Fruit fly (Drosophila melanogaster) whole organism, embryonic: Measurements from ENCODE around the gene CG31064.

Source experiments
- CG10565 ChIP-seq: fragments of 200-800 bp; sonication (Bioruptor generic); optimal IDR thresholded peaks from 3 replicates; lab custom pipeline; 2016; ENCODE audit warnings: missing biosample characterization, mild to moderate bottlenecking, missing genetic modification characterization
- CG11456 ChIP-seq: fragments of 200-800 bp; sonication (Bioruptor generic); IDR thresholded peaks from 3 replicates; pipeline ENCODE4 v1.3.6; 2022; ENCODE audit warnings: missing biosample characterization, missing genetic modification characterization
- CG15073 ChIP-seq: fragments of 200-800 bp; sonication (Bioruptor generic); optimal IDR thresholded peaks from 2 replicates; lab custom pipeline; 2016; ENCODE audit warnings: missing biosample characterization, missing genetic modification characterization
- CG1647 ChIP-seq: fragments of 200-800 bp; sonication (Bioruptor generic); optimal IDR thresholded peaks from 3 replicates; lab custom pipeline; 2016; ENCODE audit warnings: missing biosample characterization, missing genetic modification characterization
- CG17328 ChIP-seq: fragments of 200-800 bp; sonication (Bioruptor generic); IDR thresholded peaks from 2 replicates; pipeline ENCODE4 v1.3.6; 2022; ENCODE audit warnings: missing biosample characterization, missing genetic modification characterization
- CG17385 ChIP-seq: fragments of 200-800 bp; sonication (Bioruptor generic); optimal IDR thresholded peaks from 3 replicates; lab custom pipeline; 2018; ENCODE audit warnings: missing biosample characterization, mild to moderate bottlenecking, missing genetic modification characterization
- CG18011 ChIP-seq: fragments of 200-800 bp; sonication (Bioruptor generic); optimal IDR thresholded peaks from 2 replicates; lab custom pipeline; 2017; ENCODE audit warnings: missing biosample characterization, missing genetic modification characterization, mild to moderate bottlenecking, moderate library complexity, missing genotype
- CG31388 ChIP-seq: fragments of 200-800 bp; sonication (Bioruptor generic); optimal IDR thresholded peaks from 2 replicates; lab custom pipeline; 2016; ENCODE audit warnings: missing biosample characterization, missing genetic modification characterization
- CG3163 ChIP-seq: fragments of 200-800 bp; sonication (Bioruptor generic); optimal IDR thresholded peaks from 3 replicates; lab custom pipeline; 2016; ENCODE audit warnings: missing biosample characterization, missing genetic modification characterization
- CG33557 ChIP-seq: fragments of 200-800 bp; sonication (Bioruptor generic); optimal IDR thresholded peaks from 2 replicates; lab custom pipeline; 2019; ENCODE audit warnings: missing biosample characterization, mild to moderate bottlenecking, missing genetic modification characterization, moderate library complexity
- CG34422 ChIP-seq: fragments of 200-800 bp; sonication (Bioruptor generic); IDR thresholded peaks from 3 replicates; pipeline ENCODE4 v1.3.6; 2022; ENCODE audit warnings: missing biosample characterization, missing genetic modification characterization
- CG4404 ChIP-seq: fragments of 200-800 bp; sonication (Bioruptor generic); IDR thresholded peaks from 2 replicates; pipeline ENCODE4 v1.3.6; 2022; ENCODE audit warnings: missing biosample characterization, missing genetic modification characterization
- CG7271 ChIP-seq: fragments of 200-800 bp; sonication (Bioruptor generic); optimal IDR thresholded peaks from 2 replicates; lab custom pipeline; 2018; ENCODE audit warnings: missing biosample characterization, mild to moderate bottlenecking, missing genetic modification characterization, moderate library complexity
- CG7745 ChIP-seq: fragments of 200-800 bp; sonication (Bioruptor generic); optimal IDR thresholded peaks from 2 replicates; lab custom pipeline; 2018; ENCODE audit warnings: missing biosample characterization, mild to moderate bottlenecking, missing genetic modification characterization, moderate library complexity
- CG8281 ChIP-seq: fragments of 200-800 bp; sonication (Bioruptor generic); optimal IDR thresholded peaks from 2 replicates; lab custom pipeline; 2018; ENCODE audit warnings: missing biosample characterization, mild to moderate bottlenecking, missing genetic modification characterization, moderate library complexity
- CG8944 ChIP-seq: fragments of 200-800 bp; sonication (Bioruptor generic); optimal IDR thresholded peaks from 3 replicates; lab custom pipeline; 2016; ENCODE audit warnings: missing biosample characterization, missing genetic modification characterization
- CG9215 ChIP-seq: fragments of 200-800 bp; sonication (Bioruptor generic); IDR thresholded peaks from 2 replicates; pipeline ENCODE4 v1.3.6; 2022; ENCODE audit warnings: missing biosample characterization, missing genetic modification characterization
- Deaf1 ChIP-seq: fragments of 200-800 bp; optimal IDR thresholded peaks from 3 replicates; lab custom pipeline; 2019; ENCODE audit warnings: missing biosample characterization, mild to moderate bottlenecking, missing genetic modification characterization, moderate library complexity
- Dip3 ChIP-seq: fragments of 200-800 bp; sonication (Bioruptor generic); optimal IDR thresholded peaks from 3 replicates; lab custom pipeline; 2016; ENCODE audit warnings: missing biosample characterization, missing genetic modification characterization
- Doc3 ChIP-seq: fragments of 200-800 bp; sonication (Bioruptor generic); IDR thresholded peaks from 3 replicates; pipeline ENCODE4 v1.3.6; 2022; ENCODE audit warnings: missing biosample characterization, missing genetic modification characterization; ENCODE audit not compliant: partially characterized antibody
- E2f2 ChIP-seq: fragments of 200-800 bp; sonication (Bioruptor generic); IDR thresholded peaks from 2 replicates; pipeline ENCODE4 v1.3.6; 2022; ENCODE audit warnings: missing biosample characterization, missing genetic modification characterization
- HHEX ChIP-seq: fragments of 200-800 bp; sonication (Bioruptor generic); optimal IDR thresholded peaks from 3 replicates; lab custom pipeline; 2017; ENCODE audit warnings: missing biosample characterization, mild to moderate bottlenecking, missing genetic modification characterization, missing genetic modification reagents
- HLH54F ChIP-seq: fragments of 200-800 bp; sonication (Bioruptor generic); optimal IDR thresholded peaks from 3 replicates; lab custom pipeline; 2016; ENCODE audit warnings: missing biosample characterization, missing genetic modification characterization
- Hey ChIP-seq: fragments of 200-800 bp; sonication (Bioruptor generic); optimal IDR thresholded peaks from 3 replicates; lab custom pipeline; 2018; ENCODE audit warnings: missing biosample characterization, mild to moderate bottlenecking, missing genetic modification characterization
- Hmx ChIP-seq: fragments of 200-800 bp; sonication (Bioruptor generic); optimal IDR thresholded peaks from 2 replicates; lab custom pipeline; 2016; ENCODE audit warnings: missing biosample characterization, missing genetic modification characterization
- Jarid2 ChIP-seq: fragments of 200-800 bp; sonication (Bioruptor generic); optimal IDR thresholded peaks from 3 replicates; lab custom pipeline; 2017; ENCODE audit warnings: mild to moderate bottlenecking, missing biosample characterization, missing genetic modification reagents, missing genetic modification characterization
- MTF-1 ChIP-seq: fragments of 200-800 bp; sonication (Bioruptor generic); optimal IDR thresholded peaks from 2 replicates; lab custom pipeline; 2018; ENCODE audit warnings: missing biosample characterization, mild to moderate bottlenecking, missing genetic modification characterization, borderline replicate concordance
- Poxn ChIP-seq: fragments of 200-800 bp; sonication (Bioruptor generic); IDR thresholded peaks from 2 replicates; pipeline ENCODE4 v1.3.6; 2022; ENCODE audit warnings: missing biosample characterization, missing genetic modification characterization
- Sox100B ChIP-seq: fragments of 200-800 bp; sonication (Bioruptor generic); optimal IDR thresholded peaks from 3 replicates; lab custom pipeline; 2018; ENCODE audit warnings: missing biosample characterization, mild to moderate bottlenecking, missing genetic modification characterization
- Sry-β ChIP-seq: fragments of 200-800 bp; sonication (Bioruptor generic); optimal IDR thresholded peaks from 2 replicates; lab custom pipeline; 2018; ENCODE audit warnings: missing biosample characterization, mild to moderate bottlenecking, missing genetic modification characterization, moderate library complexity
- Trl ChIP-seq, 3 experiments: fragments of >200 bp in 2 of 3; fragments of 200-800 bp in 1 of 3; sonication (Bioruptor generic) in 1 of 3; optimal IDR thresholded peaks; 2 replicates in 1 of 3; 3 replicates in 2 of 3; lab custom pipeline; 2016 to 2017; ENCODE audit warnings: missing biosample characterization in 1 of 3, missing genetic modification characterization in 1 of 3
- YL-1 ChIP-seq: fragments of 200-800 bp; sonication (Bioruptor generic); optimal IDR thresholded peaks from 3 replicates; lab custom pipeline; 2017; ENCODE audit warnings: missing biosample characterization, mild to moderate bottlenecking, missing genetic modification characterization
- eve ChIP-seq, 2 experiments: fragments of >200 bp; optimal IDR thresholded peaks; 2 replicates each; lab custom pipeline; 2017; ENCODE audit warnings: missing biosample characterization in 2 of 2, missing genetic modification characterization in 2 of 2
- gcm2 ChIP-seq: fragments of 200-800 bp; sonication (Bioruptor generic); optimal IDR thresholded peaks from 2 replicates; lab custom pipeline; 2016; ENCODE audit warnings: missing biosample characterization, missing genetic modification characterization
- gsb ChIP-seq: fragments of 200-800 bp; sonication (Bioruptor generic); IDR thresholded peaks from 2 replicates; pipeline ENCODE4 v1.3.6; 2022; ENCODE audit warnings: missing biosample characterization, missing genetic modification characterization
- jumu ChIP-seq: fragments of 200-800 bp; sonication (Bioruptor generic); optimal IDR thresholded peaks from 3 replicates; lab custom pipeline; 2016; ENCODE audit warnings: missing biosample characterization, missing genetic modification characterization
- knrl ChIP-seq: fragments of 200-800 bp; sonication (Bioruptor generic); IDR thresholded peaks from 3 replicates; pipeline ENCODE4 v1.3.6; 2022; ENCODE audit warnings: missing biosample characterization, missing genetic modification characterization; ENCODE audit not compliant: partially characterized antibody
- nau ChIP-seq: fragments of 200-800 bp; sonication (Bioruptor generic); optimal IDR thresholded peaks from 3 replicates; lab custom pipeline; 2017; ENCODE audit warnings: missing biosample characterization, mild to moderate bottlenecking, missing genetic modification characterization, missing genetic modification reagents
- nerfin-2 ChIP-seq: fragments of 200-800 bp; sonication (Bioruptor generic); IDR thresholded peaks from 2 replicates; pipeline ENCODE4 v1.3.6; 2022; ENCODE audit warnings: missing biosample characterization, missing genetic modification characterization; ENCODE audit not compliant: partially characterized antibody
- p53 ChIP-seq: fragments of 200-800 bp; sonication (Bioruptor generic); optimal IDR thresholded peaks from 2 replicates; lab custom pipeline; 2016; ENCODE audit warnings: missing biosample characterization, missing genetic modification characterization
- prd ChIP-seq, 3 experiments: fragments of >200 bp in 2 of 3; fragments of 200-800 bp in 1 of 3; sonication (Bioruptor generic) in 1 of 3; optimal IDR thresholded peaks in 2 of 3; IDR thresholded peaks in 1 of 3; 2 replicates in 2 of 3; 3 replicates in 1 of 3; pipeline versions ENCODE4 v1.3.6 to Lab custom; 2017 to 2022; ENCODE audit warnings: missing biosample characterization in 1 of 3, missing genetic modification characterization in 1 of 3
- pros ChIP-seq: fragments of 200-800 bp; sonication (Bioruptor generic); optimal IDR thresholded peaks from 3 replicates; lab custom pipeline; 2019; ENCODE audit warnings: missing biosample characterization, mild to moderate bottlenecking, missing genetic modification characterization, moderate library complexity
- pzg ChIP-seq: fragments of 200-800 bp; sonication (Bioruptor generic); optimal IDR thresholded peaks from 3 replicates; lab custom pipeline; 2018; ENCODE audit warnings: missing biosample characterization, mild to moderate bottlenecking, missing genetic modification characterization, moderate library complexity
- ranshi ChIP-seq: fragments of 200-800 bp; sonication (Bioruptor generic); IDR thresholded peaks from 2 replicates; pipeline ENCODE4 v1.3.6; 2022; ENCODE audit warnings: missing biosample characterization, missing genetic modification characterization
- repo ChIP-seq: fragments of 200-800 bp; sonication (Bioruptor generic); optimal IDR thresholded peaks from 2 replicates; lab custom pipeline; 2016; ENCODE audit warnings: missing biosample characterization, missing genetic modification characterization
- rib ChIP-seq: fragments of 200-800 bp; sonication (Bioruptor generic); IDR thresholded peaks from 2 replicates; pipeline ENCODE4 v1.3.6; 2022; ENCODE audit warnings: missing biosample characterization, missing genetic modification characterization
- so ChIP-seq: fragments of 200-800 bp; sonication (Bioruptor generic); IDR thresholded peaks from 3 replicates; pipeline ENCODE4 v1.3.6; 2022; ENCODE audit warnings: missing biosample characterization, missing genetic modification characterization

The CG31064 gene

dm6 chr3R:27281022-27281810 lies 42.3 kb upstream of the CG31064 start (continued):
- TF ChIP-seq rib (GFP tag; lab: Robert Waterston, UW) (peak; percentile 96), CG17328 (peak; percentile 97), Trl (optimal IDR thresholded peaks at IDR 0.05; lab: Kevin White, UChicago) (peak; percentile 78 to 92), Trl (GFP tag; optimal IDR thresholded peaks at IDR 0.05; lab: Kevin White, UChicago) (peak; percentile 94), CG18011 (GFP tag; lab: Kevin White, UChicago) (peak; percentile 87), pzg (GFP tag; lab: Kevin White, UChicago) (peak; percentile 39), CG34422 (peak; percentile 98), YL-1 (peak; percentile 89), CG4404 (GFP tag; lab: Robert Waterston, UW) (peak; percentile 85), Deaf1 (tag; lab: Kevin White, UChicago) (peak; percentile 89), CG7745 (no peak), CG9215 (GFP tag; lab: Robert Waterston, UW) (peak; percentile 93), E2f2 (GFP tag; lab: Robert Waterston, UW) (peak; percentile 84), MTF-1 (GFP tag; lab: Kevin White, UChicago) (peak; percentile 92), p53 (GFP tag; lab: Kevin White, UChicago) (peak; percentile 86), Sox100B (peak; percentile 84), jumu (peak; percentile 95), gsb (GFP tag; lab: Robert Waterston, UW) (peak; percentile 95), CG17385 (GFP tag; lab: Kevin White, UChicago) (peak; percentile 91), Sry-β (GFP tag; lab: Kevin White, UChicago) (peak; percentile 13), nerfin-2 (GFP tag; lab: Robert Waterston, UW) (peak; percentile 62), eve (GFP tag; optimal IDR thresholded peaks at IDR 0.05; lab: Kevin White, UChicago) (no peak), knrl (GFP tag; lab: Robert Waterston, UW) (peak; percentile 58; the same call in 2 of the 3 replicates), CG33557 (GFP tag; lab: Kevin White, UChicago) (peak; percentile 15), HHEX (GFP tag; lab: Kevin White, UChicago) (peak; percentile 96), nau (peak; percentile 91), Doc3 (GFP tag; lab: Robert Waterston, UW) (0 out of 3 replicates have a peak, but pooled peaks have one; percentile 25), CG8281 (tag; lab: Kevin White, UChicago) (peak; percentile 79), CG1647 (GFP tag; lab: Kevin White, UChicago) (peak; percentile 93), CG8944 (GFP tag; lab: Kevin White, UChicago) (peak; percentile 93), Jarid2 (peak; percentile 83), ranshi (GFP tag; lab: Robert Waterston, UW) (peak; percentile 98), Poxn (GFP tag; lab: Robert Waterston, UW) (peak; percentile 88), CG11456 (GFP tag; lab: Robert Waterston, UW) (peak; percentile 96), Hey (tag; lab: Kevin White, UChicago) (peak; percentile 83), CG10565 (GFP tag; lab: Kevin White, UChicago) (peak; percentile 59), HLH54F (GFP tag; lab: Kevin White, UChicago) (peak; percentile 96), so (GFP tag; lab: Robert Waterston, UW) (peak; percentile 96), CG15073 (peak; percentile 77), gcm2 (peak; percentile 89), CG7271 (tag; lab: Kevin White, UChicago) (peak; percentile 27), pros (GFP tag; lab: Kevin White, UChicago) (peak; percentile 96), Hmx (GFP tag; lab: Kevin White, UChicago) (peak; percentile 62), prd (optimal IDR thresholded peaks at IDR 0.05; lab: Kevin White, UChicago) (no peak), prd (GFP tag; IDR thresholded peaks at IDR 0.05; lab: Robert Waterston, UW) (peak; percentile 97), CG31388 (GFP tag; lab: Kevin White, UChicago) (peak; percentile 80), CG3163 (GFP tag; lab: Kevin White, UChicago) (peak; percentile 83), Dip3 (peak; percentile 94), repo (GFP tag; lab: Kevin White, UChicago) (peak; percentile 93)
